Worm (Caenorhabditis elegans): Measurements from ENCODE around the gene R12B2.7.

Gene R12B2.7

ce11 chrIII:5840277-5840676, 25.4 kb downstream of the R12B2.7 start (continued):
- TF ChIP-seq lin-13 (GFP tag; optimal IDR thresholded peaks at IDR 0.05) (no peak), ceh-8 (GFP tag; optimal IDR thresholded peaks at IDR 0.05) (no peak), Y116A8C.19 (tag; optimal IDR thresholded peaks at IDR 0.05; ENCODE audit: borderline replicate concordance) (no peak), snpc-4 (tag; optimal IDR thresholded peaks at IDR 0.05) (no peak), hlh-17 (GFP tag; optimal IDR thresholded peaks at IDR 0.05; ENCODE audit: borderline replicate concordance) (no peak), egl-13 (tag; optimal IDR thresholded peaks at IDR 0.05) (peak; percentile 11), dpl-1 (GFP tag; optimal IDR thresholded peaks at IDR 0.05) (peak in 1 of 3 experiments; percentile 3), dsc-1 (tag; optimal IDR thresholded peaks at IDR 0.05) (no peak), nhr-237 (tag; optimal IDR thresholded peaks at IDR 0.05) (no peak), snu-23 (GFP tag; optimal IDR thresholded peaks at IDR 0.05) (no peak), efl-3 (GFP tag; optimal IDR thresholded peaks at IDR 0.05) (no peak), alr-1 (tag; optimal IDR thresholded peaks at IDR 0.05; ENCODE audit: borderline replicate concordance) (no peak), unc-86 (tag; optimal IDR thresholded peaks at IDR 0.05) (no peak)

ce11 chrIII:5840815-5841573, 26.1 kb downstream of the R12B2.7 start:
- TF ChIP-seq tlp-1 (tag; optimal IDR thresholded peaks at IDR 0.05) = no peak
- TF ChIP-seq jun-1 (tag; optimal IDR thresholded peaks at IDR 0.05) = no peak
- no peak for TF ChIP-seq ets-5 (GFP tag; IDR thresholded peaks at IDR 0.05)
- no peak for TF ChIP-seq pqm-1 (tag; optimal IDR thresholded peaks at IDR 0.05)
- no peak for TF ChIP-seq efl-3 (GFP tag; optimal IDR thresholded peaks at IDR 0.05)
- no peak for TF ChIP-seq efl-1 (optimal IDR thresholded peaks at IDR 0.05)
- TF ChIP-seq efl-1 (GFP tag; optimal IDR thresholded peaks at IDR 0.05 in 1 of 2) = peak in 1 of 2 experiments; percentile 89
- TF ChIP-seq zip-4 (GFP tag; optimal IDR thresholded peaks at IDR 0.05) = no peak
- no peak for TF ChIP-seq mep-1 (tag; optimal IDR thresholded peaks at IDR 0.05)
- TF ChIP-seq lin-35 (GFP tag; optimal IDR thresholded peaks at IDR 0.05) = peak in 1 of 2 experiments; percentile 40
- TF ChIP-seq ama-1 (optimal IDR thresholded peaks at IDR 0.05) = no peak
- TF ChIP-seq nhr-76 (tag; optimal IDR thresholded peaks at IDR 0.05) = no peak

ce11 chrIII:5841676-5842075, 26.8 kb downstream of the R12B2.7 start:
- TF ChIP-seq swsn-7 (tag; optimal IDR thresholded peaks at IDR 0.05) (peak; percentile 21), hlh-17 (GFP tag; optimal IDR thresholded peaks at IDR 0.05; ENCODE audit: borderline replicate concordance) (no peak), ama-1 (optimal IDR thresholded peaks at IDR 0.05) (peak; percentile 33), xbp-1 (tag; optimal IDR thresholded peaks at IDR 0.05) (peak; percentile 7), isw-1 (GFP tag; IDR thresholded peaks at IDR 0.05) (no peak), efl-1 (optimal IDR thresholded peaks at IDR 0.05) (peak in 1 of 2 experiments; percentile 17), efl-1 (GFP tag; optimal IDR thresholded peaks at IDR 0.05 in 1 of 2) (peak; percentile 16 to 53), nhr-47 (tag; optimal IDR thresholded peaks at IDR 0.05) (peak; percentile 59), nhr-28 (tag; optimal IDR thresholded peaks at IDR 0.05) (no peak), elt-2 (tag; optimal IDR thresholded peaks at IDR 0.05) (no peak), nhr-20 (tag; optimal IDR thresholded peaks at IDR 0.05) (peak; percentile 77), nhr-90 (tag; optimal IDR thresholded peaks at IDR 0.05; ENCODE audit: poor library complexity) (peak; percentile 49), mep-1 (tag; optimal IDR thresholded peaks at IDR 0.05) (peak; percentile 52), skn-1 (tag; optimal IDR thresholded peaks at IDR 0.05) (peak; percentile 33), nhr-11 (tag; optimal IDR thresholded peaks at IDR 0.05) (no peak), tbx-2 (tag; optimal IDR thresholded peaks at IDR 0.05) (peak; percentile 46), unc-86 (tag; optimal IDR thresholded peaks at IDR 0.05) (no peak), lsy-2 (tag; optimal IDR thresholded peaks at IDR 0.05) (peak in 1 of 2 experiments; percentile 74), C34B4.2 (tag; optimal IDR thresholded peaks at IDR 0.05) (no peak), fkh-8 (tag; optimal IDR thresholded peaks at IDR 0.05) (peak; percentile 37), C04F5.9 (tag; optimal IDR thresholded peaks at IDR 0.05) (no peak), pag-3 (tag; optimal IDR thresholded peaks at IDR 0.05; ENCODE audit: borderline replicate concordance, insufficient read depth) (no peak), mdl-1 (tag; optimal IDR thresholded peaks at IDR 0.05) (peak in 1 of 2 experiments; percentile 92), elt-3 (tag; optimal IDR thresholded peaks at IDR 0.05) (peak in 1 of 6 experiments; percentile 64), lin-39 (tag; optimal IDR thresholded peaks at IDR 0.05) (no peak), nhr-19 (GFP tag; conservative IDR thresholded peaks at IDR 0.05) (peak; percentile 58), jun-1 (tag; optimal IDR thresholded peaks at IDR 0.05) (no peak), ceh-90 (tag; optimal IDR thresholded peaks at IDR 0.05) (no peak), ceh-82 (tag; optimal IDR thresholded peaks at IDR 0.05) (peak in 1 of 3 experiments; percentile 20), grh-1 (GFP tag; IDR thresholded peaks at IDR 0.05) (0 out of 2 replicates have a peak, but pooled peaks have one; percentile 10)

Data from whole organism, L1 larva.